Fruit fly (Drosophila melanogaster) whole organism, embryonic: Measurements from ENCODE around the gene CG17816.

Experiments
- Abd-B ChIP-seq: fragments of 200-800 bp; sonication (Bioruptor generic); optimal IDR thresholded peaks from 2 replicates; lab custom pipeline; 2018; ENCODE audit warnings: missing biosample characterization, mild to moderate bottlenecking, missing genetic modification characterization, moderate library complexity
- Adf1 ChIP-seq: fragments of 200-800 bp; sonication (Bioruptor generic); IDR thresholded peaks from 2 replicates; pipeline ENCODE4 v1.3.6; 2022; ENCODE audit warnings: missing biosample characterization, missing genetic modification characterization
- BEAF-32 ChIP-seq: fragments of 200-800 bp; sonication (Bioruptor generic); optimal IDR thresholded peaks from 3 replicates; lab custom pipeline; 2017; ENCODE audit warnings: missing biosample characterization, missing genetic modification characterization, mild to moderate bottlenecking, moderate library complexity, missing genetic modification reagents
- Bgb ChIP-seq: fragments of 200-800 bp; sonication (Bioruptor generic); IDR thresholded peaks from 2 replicates; pipeline ENCODE4 v1.3.6; 2022; ENCODE audit warnings: missing biosample characterization, missing genetic modification characterization; ENCODE audit not compliant: partially characterized antibody
- CG10209 ChIP-seq: fragments of 200-800 bp; sonication (Bioruptor generic); optimal IDR thresholded peaks from 3 replicates; lab custom pipeline; 2017; ENCODE audit warnings: missing biosample characterization, mild to moderate bottlenecking, missing genetic modification characterization, missing genetic modification reagents
- CG10267 ChIP-seq: fragments of 200-800 bp; sonication (Bioruptor generic); optimal IDR thresholded peaks from 2 replicates; lab custom pipeline; 2018; ENCODE audit warnings: missing biosample characterization, mild to moderate bottlenecking, missing genetic modification characterization, moderate library complexity
- CG10431 ChIP-seq: fragments of 200-800 bp; sonication (Bioruptor generic); optimal IDR thresholded peaks from 3 replicates; lab custom pipeline; 2018; ENCODE audit warnings: missing biosample characterization, mild to moderate bottlenecking, missing genetic modification characterization
- CG10979 ChIP-seq: fragments of 200-800 bp; sonication (Bioruptor generic); optimal IDR thresholded peaks from 2 replicates; lab custom pipeline; 2018; ENCODE audit warnings: missing biosample characterization, mild to moderate bottlenecking, missing genetic modification characterization, moderate library complexity
- CG12071 ChIP-seq: fragments of 200-800 bp; sonication (Bioruptor generic); optimal IDR thresholded peaks from 3 replicates; lab custom pipeline; 2018; ENCODE audit warnings: missing biosample characterization, mild to moderate bottlenecking, missing genetic modification characterization
- CG1233 ChIP-seq: fragments of 200-800 bp; sonication (Bioruptor generic); optimal IDR thresholded peaks from 4 replicates; lab custom pipeline; 2018; ENCODE audit warnings: missing biosample characterization, mild to moderate bottlenecking, missing genetic modification characterization
- CG13775 ChIP-seq: fragments of 200-800 bp; sonication (Bioruptor generic); optimal IDR thresholded peaks from 3 replicates; lab custom pipeline; 2017; ENCODE audit warnings: missing biosample characterization, mild to moderate bottlenecking, missing genetic modification characterization
- CG15696 ChIP-seq: fragments of 200-800 bp; sonication (Bioruptor generic); optimal IDR thresholded peaks from 2 replicates; lab custom pipeline; 2019; ENCODE audit warnings: missing biosample characterization, mild to moderate bottlenecking, missing genetic modification characterization, moderate library complexity
- CG17385 ChIP-seq: fragments of 200-800 bp; sonication (Bioruptor generic); optimal IDR thresholded peaks from 3 replicates; lab custom pipeline; 2018; ENCODE audit warnings: missing biosample characterization, mild to moderate bottlenecking, missing genetic modification characterization
- CG17568 ChIP-seq: fragments of 200-800 bp; sonication (Bioruptor generic); optimal IDR thresholded peaks from 2 replicates; lab custom pipeline; 2018; ENCODE audit warnings: missing biosample characterization, mild to moderate bottlenecking, missing genetic modification characterization, moderate library complexity
- CG2129 ChIP-seq: fragments of 200-800 bp; sonication (Bioruptor generic); IDR thresholded peaks from 2 replicates; pipeline ENCODE4 v1.3.6; 2022; ENCODE audit warnings: missing biosample characterization, missing genetic modification characterization; ENCODE audit not compliant: partially characterized antibody
- CG2199 ChIP-seq: fragments of 200-800 bp; sonication (Bioruptor generic); IDR thresholded peaks from 3 replicates; pipeline ENCODE4 v1.3.6; 2022; ENCODE audit warnings: missing biosample characterization, missing genetic modification characterization
- CG2202 ChIP-seq: fragments of 200-800 bp; sonication (Bioruptor generic); optimal IDR thresholded peaks from 2 replicates; lab custom pipeline; 2018; ENCODE audit warnings: missing biosample characterization, mild to moderate bottlenecking, missing genetic modification characterization
- CG3726 ChIP-seq: fragments of 200-800 bp; sonication (Bioruptor generic); IDR thresholded peaks from 3 replicates; pipeline ENCODE4, ENCODE4 v1.3.6; 2022; ENCODE audit warnings: missing biosample characterization, missing genetic modification characterization
- CG7271 ChIP-seq: fragments of 200-800 bp; sonication (Bioruptor generic); optimal IDR thresholded peaks from 2 replicates; lab custom pipeline; 2018; ENCODE audit warnings: missing biosample characterization, mild to moderate bottlenecking, missing genetic modification characterization, moderate library complexity
- CG7556 ChIP-seq: fragments of 200-800 bp; sonication (Bioruptor generic); optimal IDR thresholded peaks from 2 replicates; lab custom pipeline; 2017; ENCODE audit warnings: missing biosample characterization, mild to moderate bottlenecking, missing genetic modification characterization
- CG7786 ChIP-seq: fragments of 200-800 bp; sonication (Bioruptor generic); optimal IDR thresholded peaks from 2 replicates; lab custom pipeline; 2016; ENCODE audit warnings: missing biosample characterization, missing genetic modification characterization
- CG8944 ChIP-seq: fragments of 200-800 bp; sonication (Bioruptor generic); optimal IDR thresholded peaks from 3 replicates; lab custom pipeline; 2016; ENCODE audit warnings: missing biosample characterization, missing genetic modification characterization
- D ChIP-seq, 2 experiments: fragments of 200-800 bp in 1 of 2; fragments of >200 bp in 1 of 2; sonication (Bioruptor generic) in 1 of 2; optimal IDR thresholded peaks; 2 replicates in 1 of 2; 3 replicates in 1 of 2; lab custom pipeline; 2017; ENCODE audit warnings: mild to moderate bottlenecking in 1 of 2, missing biosample characterization in 1 of 2, missing genetic modification characterization in 1 of 2, missing genetic modification reagents in 1 of 2
- Drgx ChIP-seq: fragments of 200-800 bp; sonication (Bioruptor generic); IDR thresholded peaks from 2 replicates; pipeline ENCODE4 v1.3.6; 2022; ENCODE audit warnings: missing biosample characterization, missing genetic modification characterization
- Fer1 ChIP-seq: fragments of 200-800 bp; sonication (Bioruptor generic); optimal IDR thresholded peaks from 2 replicates; lab custom pipeline; 2017; ENCODE audit warnings: missing biosample characterization, mild to moderate bottlenecking, missing genetic modification characterization
- Hey ChIP-seq: fragments of 200-800 bp; sonication (Bioruptor generic); optimal IDR thresholded peaks from 3 replicates; lab custom pipeline; 2018; ENCODE audit warnings: missing biosample characterization, mild to moderate bottlenecking, missing genetic modification characterization
- Hsf ChIP-seq: fragments of 200-800 bp; sonication (Bioruptor generic); optimal IDR thresholded peaks from 3 replicates; lab custom pipeline; 2016; ENCODE audit warnings: missing biosample characterization, missing genetic modification characterization
- Mad ChIP-seq: fragments of 200-800 bp; sonication (Bioruptor generic); optimal IDR thresholded peaks from 2 replicates; lab custom pipeline; 2016; ENCODE audit warnings: missing biosample characterization, missing genetic modification characterization
- Ptx1 ChIP-seq: fragments of 200-800 bp; sonication (Bioruptor generic); IDR thresholded peaks from 2 replicates; pipeline ENCODE4 v1.3.6; 2022; ENCODE audit warnings: missing biosample characterization, missing genetic modification characterization
- Sry-δ ChIP-seq: fragments of 200-800 bp; sonication (Bioruptor generic); optimal IDR thresholded peaks from 2 replicates; lab custom pipeline; 2016; ENCODE audit warnings: missing biosample characterization, missing genetic modification characterization
- aop ChIP-seq: fragments of 200-800 bp; sonication (Bioruptor generic); IDR thresholded peaks from 2 replicates; pipeline ENCODE4 v1.3.6; 2022; ENCODE audit warnings: missing biosample characterization, missing genetic modification characterization
- bigmax ChIP-seq: fragments of 200-800 bp; sonication (Bioruptor generic); optimal IDR thresholded peaks from 2 replicates; lab custom pipeline; 2018; ENCODE audit warnings: missing biosample characterization, mild to moderate bottlenecking, missing genetic modification characterization
- bowl ChIP-seq: fragments of 200-800 bp; sonication (Bioruptor generic); IDR thresholded peaks from 2 replicates; pipeline ENCODE4 v1.3.6; 2022; ENCODE audit warnings: missing biosample characterization, missing genetic modification characterization
- bsh ChIP-seq, 2 experiments: fragments of 200-800 bp; sonication (Bioruptor generic); optimal IDR thresholded peaks; 2 replicates each; lab custom pipeline; 2017 to 2018; ENCODE audit warnings: mild to moderate bottlenecking in 2 of 2, missing biosample characterization in 2 of 2, missing genetic modification characterization in 2 of 2, moderate library complexity in 1 of 2
- chn ChIP-seq: fragments of 200-800 bp; sonication (Bioruptor generic); optimal IDR thresholded peaks from 2 replicates; lab custom pipeline; 2016; ENCODE audit warnings: missing biosample characterization, missing genetic modification characterization
- dati ChIP-seq: fragments of 200-800 bp; sonication (Bioruptor generic); IDR thresholded peaks from 2 replicates; pipeline ENCODE4 v1.3.6; 2022; ENCODE audit warnings: missing biosample characterization, missing genetic modification characterization
- inv ChIP-seq: fragments of 200-800 bp; sonication (Bioruptor generic); IDR thresholded peaks from 2 replicates; pipeline ENCODE4 v1.3.6; 2022; ENCODE audit warnings: missing biosample characterization, missing genetic modification characterization; ENCODE audit not compliant: partially characterized antibody
- jing ChIP-seq: fragments of 200-800 bp; sonication (Bioruptor generic); optimal IDR thresholded peaks from 2 replicates; lab custom pipeline; 2018; ENCODE audit warnings: missing biosample characterization, mild to moderate bottlenecking, missing genetic modification characterization
- peb ChIP-seq: fragments of 200-800 bp; sonication (Bioruptor generic); IDR thresholded peaks from 2 replicates; pipeline ENCODE4 v1.3.6; 2022; ENCODE audit warnings: missing biosample characterization, missing genetic modification characterization
- pzg ChIP-seq: fragments of 200-800 bp; sonication (Bioruptor generic); optimal IDR thresholded peaks from 3 replicates; lab custom pipeline; 2018; ENCODE audit warnings: missing biosample characterization, mild to moderate bottlenecking, missing genetic modification characterization, moderate library complexity
- row ChIP-seq: fragments of 200-800 bp; sonication (Bioruptor generic); IDR thresholded peaks from 3 replicates; pipeline ENCODE4 v1.3.6; 2022; ENCODE audit warnings: missing biosample characterization, missing genetic modification characterization
- sob ChIP-seq: fragments of 200-800 bp; sonication (Bioruptor generic); IDR thresholded peaks from 2 replicates; pipeline ENCODE4 v1.3.6; 2022; ENCODE audit warnings: missing biosample characterization, missing genetic modification characterization
- stwl ChIP-seq: fragments of 200-800 bp; sonication (Bioruptor generic); optimal IDR thresholded peaks from 3 replicates; lab custom pipeline; 2018; ENCODE audit warnings: missing biosample characterization, mild to moderate bottlenecking, missing genetic modification characterization, moderate library complexity
- tna ChIP-seq: fragments of 200-800 bp; sonication (Bioruptor generic); IDR thresholded peaks from 2 replicates; pipeline ENCODE4 v1.3.6; 2022; ENCODE audit warnings: missing biosample characterization, missing genetic modification characterization; ENCODE audit not compliant: partially characterized antibody
- trh ChIP-seq: fragments of 200-800 bp; sonication (Bioruptor generic); optimal IDR thresholded peaks from 2 replicates; lab custom pipeline; 2016; ENCODE audit warnings: missing biosample characterization, missing genetic modification characterization
- ttk ChIP-seq: fragments of 200-800 bp; sonication (Bioruptor generic); IDR thresholded peaks from 2 replicates; pipeline ENCODE4 v2.1.2; 2022; ENCODE audit warnings: missing biosample characterization, missing genetic modification characterization
- tup ChIP-seq: fragments of 200-800 bp; sonication (Bioruptor generic); optimal IDR thresholded peaks from 2 replicates; lab custom pipeline; 2016; ENCODE audit warnings: missing biosample characterization, mild to moderate bottlenecking, missing genetic modification characterization, moderate library complexity
- vnd ChIP-seq: fragments of 200-800 bp; sonication (Bioruptor generic); IDR thresholded peaks from 3 replicates; pipeline ENCODE4 v1.3.6; 2022; ENCODE audit warnings: missing biosample characterization, missing genetic modification characterization; ENCODE audit not compliant: partially characterized antibody
- wdn ChIP-seq: fragments of 200-800 bp; sonication (Bioruptor generic); IDR thresholded peaks from 2 replicates; pipeline ENCODE4 v1.3.6; 2022; ENCODE audit warnings: missing biosample characterization, missing genetic modification characterization
- z ChIP-seq: fragments of 200-800 bp; sonication (Bioruptor generic); IDR thresholded peaks from 3 replicates; pipeline ENCODE4 v1.3.6; 2022; ENCODE audit warnings: missing biosample characterization, missing genetic modification characterization

CG17816 gene

DNA sequence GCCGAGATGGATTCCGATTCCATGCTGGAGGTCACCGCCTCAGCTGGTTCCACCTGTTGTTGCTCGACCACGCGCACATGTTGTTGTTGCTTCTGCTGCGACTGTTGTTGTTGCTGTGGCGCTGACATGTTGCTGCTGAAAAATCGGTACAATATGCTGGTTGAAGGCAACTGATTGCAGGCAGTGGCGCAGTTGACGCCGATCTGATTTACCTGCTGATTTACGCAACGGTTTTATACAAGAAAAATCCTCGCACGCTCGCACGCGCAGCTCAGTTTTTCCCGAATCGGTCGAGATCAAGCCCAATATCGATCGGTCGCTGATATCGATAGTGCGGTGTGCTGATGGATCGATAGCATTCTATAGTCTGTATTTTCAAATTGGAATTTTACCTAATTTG lies 24.9 kb upstream of the CG17816 start, which contains the start of gene Prat (continued):
- TF ChIP-seq tup (GFP tag; lab: Kevin White, UChicago), result no peak
- no peak for TF ChIP-seq CG2199 (GFP tag; lab: Robert Waterston, UW)
- TF ChIP-seq CG17385 (GFP tag; lab: Kevin White, UChicago), result no peak
- TF ChIP-seq CG13775 (GFP tag; lab: Kevin White, UChicago), result no peak
- TF ChIP-seq CG7556 (GFP tag; lab: Kevin White, UChicago), result no peak
- TF ChIP-seq dati (GFP tag; lab: Robert Waterston, UW), result no peak
- peak; percentile 80 for TF ChIP-seq BEAF-32 (GFP tag; lab: Kevin White, UChicago)
- TF ChIP-seq D (optimal IDR thresholded peaks at IDR 0.05; lab: Kevin White, UChicago), result peak; percentile 65
- no peak for TF ChIP-seq D (GFP tag; optimal IDR thresholded peaks at IDR 0.05; lab: Kevin White, UChicago)
- peak; percentile 65 for TF ChIP-seq Sry-δ (GFP tag; lab: Kevin White, UChicago)
- TF ChIP-seq inv (GFP tag; lab: Robert Waterston, UW), result peak; percentile 64
- no peak for TF ChIP-seq wdn
- TF ChIP-seq Adf1 (GFP tag; lab: Robert Waterston, UW), result no peak; the same call in 1 of the 2 replicates
- peak; percentile 17; the same call in 1 of the 3 replicates for TF ChIP-seq row
- no peak for TF ChIP-seq CG10979 (tag; lab: Kevin White, UChicago)
- TF ChIP-seq trh (GFP tag; lab: Kevin White, UChicago), result no peak
- TF ChIP-seq stwl (tag; lab: Kevin White, UChicago), result peak; percentile 33
- TF ChIP-seq Fer1 (GFP tag; lab: Kevin White, UChicago), result peak; percentile 30
- TF ChIP-seq ttk, result no peak
- peak; percentile 53 for TF ChIP-seq CG2129 (GFP tag; lab: Robert Waterston, UW)
- TF ChIP-seq Hsf (GFP tag; lab: Kevin White, UChicago), result no peak
- TF ChIP-seq CG8944, result no peak
- TF ChIP-seq CG12071 (GFP tag; lab: Kevin White, UChicago), result no peak
- TF ChIP-seq CG15696 (tag; lab: Kevin White, UChicago), result no peak
- no peak for TF ChIP-seq Ptx1 (GFP tag; lab: Robert Waterston, UW)
- no peak for TF ChIP-seq z
- TF ChIP-seq Bgb (GFP tag; lab: Robert Waterston, UW), result peak; percentile 77
- TF ChIP-seq CG7271, result no peak
- no peak for TF ChIP-seq Mad (GFP tag; lab: Kevin White, UChicago)
- no peak for TF ChIP-seq bsh (GFP tag; optimal IDR thresholded peaks at IDR 0.05; lab: Kevin White, UChicago)
- no peak for TF ChIP-seq CG10209
- no peak for TF ChIP-seq CG3726 (GFP tag; lab: Robert Waterston, UW)
- TF ChIP-seq peb (GFP tag; lab: Robert Waterston, UW), result no peak
- TF ChIP-seq vnd (GFP tag; lab: Robert Waterston, UW), result peak; percentile 61
- TF ChIP-seq tna, result peak; percentile 41; the same call in 1 of the 2 replicates
- TF ChIP-seq jing (GFP tag; lab: Kevin White, UChicago), result no peak
- TF ChIP-seq aop (GFP tag; lab: Robert Waterston, UW), result no peak
- TF ChIP-seq pzg, result peak; percentile 49
- TF ChIP-seq CG2202 (tag; lab: Kevin White, UChicago), result no peak
- TF ChIP-seq sob (GFP tag; lab: Robert Waterston, UW), result no peak
- no peak for TF ChIP-seq Hey (tag; lab: Kevin White, UChicago)
- TF ChIP-seq CG1233 (GFP tag; lab: Kevin White, UChicago), result no peak
- no peak for TF ChIP-seq Drgx (GFP tag; lab: Robert Waterston, UW)
- no peak for TF ChIP-seq Abd-B (GFP tag; lab: Kevin White, UChicago)
- TF ChIP-seq CG10267 (tag; lab: Kevin White, UChicago), result peak; percentile 25
- no peak for TF ChIP-seq CG7786 (GFP tag; lab: Kevin White, UChicago)
- no peak for TF ChIP-seq CG10431
- no peak for TF ChIP-seq bigmax (GFP tag; lab: Kevin White, UChicago)
- TF ChIP-seq chn (GFP tag; lab: Kevin White, UChicago), result no peak
- TF ChIP-seq CG17568, result no peak
- no peak for TF ChIP-seq bowl (GFP tag; lab: Robert Waterston, UW)
